Worm (Caenorhabditis elegans) whole organism, L3 larva: ENCODE measurements around the gene clc-28.

ENCODE experiments used
- R02D3.7 ChIP-seq: fragments of 150-350 bp; optimal IDR thresholded peaks from 2 replicates; lab custom pipeline; 2014; ENCODE audit warnings: missing biosample characterization, missing genetic modification characterization
- ZK546.5 ChIP-seq: sonication (generic microtip); optimal IDR thresholded peaks from 2 replicates; lab custom pipeline; 2017; ENCODE audit warnings: missing biosample characterization, missing genetic modification characterization
- aly-2 ChIP-seq: fragments of 150-350 bp; optimal IDR thresholded peaks from 2 replicates; lab custom pipeline; 2014; ENCODE audit warnings: missing biosample characterization, missing genetic modification characterization
- ama-1 ChIP-seq: fragments of 150-350 bp; optimal IDR thresholded peaks from 2 replicates; lab custom pipeline; 2018
- ceh-16 ChIP-seq: sonication (generic microtip); optimal IDR thresholded peaks from 2 replicates; lab custom pipeline; 2017; ENCODE audit warnings: missing biosample characterization, missing genetic modification characterization
- ceh-28 ChIP-seq: fragments of 150-350 bp; optimal IDR thresholded peaks from 2 replicates; lab custom pipeline; 2014; ENCODE audit warnings: missing biosample characterization, missing genetic modification reagents, missing genetic modification characterization
- ceh-9 ChIP-seq: sonication (generic microtip); optimal IDR thresholded peaks from 2 replicates; lab custom pipeline; 2018; ENCODE audit warnings: missing biosample characterization, missing genetic modification characterization
- daf-12 ChIP-seq: fragments of 150-350 bp; optimal IDR thresholded peaks from 2 replicates; lab custom pipeline; 2014; ENCODE audit warnings: missing biosample characterization, missing genetic modification reagents, missing genetic modification characterization
- egl-27 ChIP-seq: sonication (generic microtip); optimal IDR thresholded peaks from 4 replicates; lab custom pipeline; 2017; ENCODE audit warnings: missing biosample characterization, missing genetic modification reagents, missing genetic modification characterization
- egl-5 ChIP-seq: fragments of 150-350 bp; optimal IDR thresholded peaks from 2 replicates; lab custom pipeline; 2017; ENCODE audit warnings: missing biosample characterization, missing genetic modification reagents, missing genetic modification characterization, inconsistent platforms
- elt-1 ChIP-seq: fragments of 150-350 bp; optimal IDR thresholded peaks from 2 replicates; lab custom pipeline; 2014; ENCODE audit warnings: missing biosample characterization, missing genetic modification characterization
- elt-2 ChIP-seq: sonication (generic microtip); optimal IDR thresholded peaks from 2 replicates; lab custom pipeline; 2016; ENCODE audit warnings: missing genetic modification reagents, mild to moderate bottlenecking, missing genetic modification characterization, missing compliant biosample characterization
- elt-3 ChIP-seq, 3 experiments: fragments of 150-350 bp in 1 of 3; sonication (generic microtip) in 2 of 3; optimal IDR thresholded peaks; 2 replicates in 2 of 3; 4 replicates in 1 of 3; lab custom pipeline; 2014 to 2017; ENCODE audit warnings: missing biosample characterization in 3 of 3, missing genetic modification characterization in 3 of 3
- eor-1 ChIP-seq, 2 experiments: fragments of 150-350 bp; optimal IDR thresholded peaks; 2 replicates each; lab custom pipeline; 2014 to 2018; ENCODE audit warnings: missing biosample characterization in 2 of 2, missing genetic modification characterization in 2 of 2
- fkh-10 ChIP-seq: sonication (generic microtip); optimal IDR thresholded peaks from 2 replicates; lab custom pipeline; 2017; ENCODE audit warnings: missing biosample characterization, missing genetic modification reagents, missing genetic modification characterization
- fos-1 ChIP-seq: fragments of 150-350 bp; optimal IDR thresholded peaks from 2 replicates; lab custom pipeline; 2014; ENCODE audit warnings: missing biosample characterization, missing genetic modification characterization
- hmg-11 ChIP-seq: sonication (generic microtip); optimal IDR thresholded peaks from 2 replicates; lab custom pipeline; 2016; ENCODE audit warnings: missing genetic modification characterization, missing compliant biosample characterization
- jun-1 ChIP-seq: fragments of 150-350 bp; optimal IDR thresholded peaks from 2 replicates; lab custom pipeline; 2014; ENCODE audit warnings: missing biosample characterization, missing genetic modification reagents, missing genetic modification characterization
- lin-15B ChIP-seq: fragments of 150-350 bp; optimal IDR thresholded peaks from 2 replicates; lab custom pipeline; 2014; ENCODE audit warnings: missing biosample characterization, missing genetic modification characterization
- lin-39 ChIP-seq: fragments of 150-350 bp; optimal IDR thresholded peaks from 2 replicates; lab custom pipeline; 2018; ENCODE audit warnings: missing biosample characterization, missing genetic modification reagents, missing genetic modification characterization
- lsy-12 ChIP-seq: sonication (generic microtip); optimal IDR thresholded peaks from 2 replicates; lab custom pipeline; 2016; ENCODE audit warnings: mild to moderate bottlenecking, missing genetic modification characterization, missing compliant biosample characterization
- mdl-1 ChIP-seq: fragments of 150-350 bp; optimal IDR thresholded peaks from 2 replicates; lab custom pipeline; 2014; ENCODE audit warnings: missing biosample characterization, missing genetic modification characterization
- nfya-1 ChIP-seq: sonication (generic microtip); optimal IDR thresholded peaks from 2 replicates; lab custom pipeline; 2017; ENCODE audit warnings: missing genetic modification characterization, mild to moderate bottlenecking, missing compliant biosample characterization, antibody characterized with exemption, moderate library complexity; ENCODE audit not compliant: insufficient read depth
- nhr-11 ChIP-seq: fragments of 150-350 bp; optimal IDR thresholded peaks from 2 replicates; lab custom pipeline; 2014; ENCODE audit warnings: missing biosample characterization, missing genetic modification characterization
- nhr-12 ChIP-seq: fragments of 150-350 bp; optimal IDR thresholded peaks from 2 replicates; lab custom pipeline; 2014; ENCODE audit warnings: missing biosample characterization, missing genetic modification characterization
- nhr-23 ChIP-seq: fragments of 150-350 bp; optimal IDR thresholded peaks from 2 replicates; lab custom pipeline; 2014; ENCODE audit warnings: missing biosample characterization, missing genetic modification reagents, missing genetic modification characterization
- nhr-237 ChIP-seq: fragments of 150-350 bp; optimal IDR thresholded peaks from 2 replicates; lab custom pipeline; 2014; ENCODE audit warnings: missing biosample characterization, missing genetic modification characterization
- nhr-25 ChIP-seq: sonication (generic microtip); optimal IDR thresholded peaks from 2 replicates; lab custom pipeline; 2017; ENCODE audit warnings: missing biosample characterization, missing genetic modification characterization
- nhr-43 ChIP-seq: sonication (generic microtip); optimal IDR thresholded peaks from 2 replicates; lab custom pipeline; 2016; ENCODE audit warnings: mild to moderate bottlenecking, missing genetic modification characterization, missing compliant biosample characterization; ENCODE audit not compliant: poor library complexity, severe bottlenecking
- nhr-67 ChIP-seq: fragments of 150-350 bp; optimal IDR thresholded peaks from 2 replicates; lab custom pipeline; 2014; ENCODE audit warnings: missing biosample characterization, missing genetic modification characterization
- nhr-76 ChIP-seq: fragments of 150-350 bp; sonication (generic microtip); optimal IDR thresholded peaks from 5 replicates; lab custom pipeline; 2014; ENCODE audit warnings: missing biosample characterization, missing genetic modification characterization
- nhr-77 ChIP-seq: fragments of 150-350 bp; optimal IDR thresholded peaks from 2 replicates; lab custom pipeline; 2014; ENCODE audit warnings: missing biosample characterization, missing genetic modification characterization
- pha-4 ChIP-seq: fragments of 150-350 bp; optimal IDR thresholded peaks from 2 replicates; lab custom pipeline; 2014; ENCODE audit warnings: missing biosample characterization, missing genetic modification reagents, missing genetic modification characterization
- pqm-1 ChIP-seq: fragments of 150-350 bp; optimal IDR thresholded peaks from 2 replicates; lab custom pipeline; 2017; ENCODE audit warnings: missing biosample characterization, missing genetic modification characterization, inconsistent platforms
- skn-1 ChIP-seq: fragments of 150-350 bp; optimal IDR thresholded peaks from 2 replicates; lab custom pipeline; 2014; ENCODE audit warnings: missing biosample characterization, missing genetic modification characterization
- snpc-4 ChIP-seq: fragments of 150-350 bp; optimal IDR thresholded peaks from 2 replicates; lab custom pipeline; 2014; ENCODE audit warnings: missing biosample characterization, missing genetic modification characterization
- tbx-2 ChIP-seq: sonication (generic microtip); optimal IDR thresholded peaks from 2 replicates; lab custom pipeline; 2016; ENCODE audit warnings: mild to moderate bottlenecking, missing genetic modification characterization, missing compliant biosample characterization
- unc-39 ChIP-seq: sonication (generic microtip); optimal IDR thresholded peaks from 4 replicates; lab custom pipeline; 2017; ENCODE audit warnings: missing biosample characterization, missing genetic modification characterization
- unc-62 ChIP-seq: fragments of 150-350 bp; sonication (generic microtip); optimal IDR thresholded peaks from 4 replicates; lab custom pipeline; 2014; ENCODE audit warnings: missing biosample characterization, missing genetic modification reagents, missing genetic modification characterization
- zag-1 ChIP-seq: fragments of 150-350 bp; optimal IDR thresholded peaks from 2 replicates; lab custom pipeline; 2014; ENCODE audit warnings: missing biosample characterization, missing genetic modification characterization
- ztf-11 ChIP-seq: fragments of 150-350 bp; optimal IDR thresholded peaks from 2 replicates; lab custom pipeline; 2014; ENCODE audit warnings: missing biosample characterization, missing genetic modification characterization
- ztf-4 ChIP-seq: fragments of 150-350 bp; optimal IDR thresholded peaks from 2 replicates; lab custom pipeline; 2014; ENCODE audit warnings: missing biosample characterization, missing genetic modification characterization

clc-28 gene

DNA sequence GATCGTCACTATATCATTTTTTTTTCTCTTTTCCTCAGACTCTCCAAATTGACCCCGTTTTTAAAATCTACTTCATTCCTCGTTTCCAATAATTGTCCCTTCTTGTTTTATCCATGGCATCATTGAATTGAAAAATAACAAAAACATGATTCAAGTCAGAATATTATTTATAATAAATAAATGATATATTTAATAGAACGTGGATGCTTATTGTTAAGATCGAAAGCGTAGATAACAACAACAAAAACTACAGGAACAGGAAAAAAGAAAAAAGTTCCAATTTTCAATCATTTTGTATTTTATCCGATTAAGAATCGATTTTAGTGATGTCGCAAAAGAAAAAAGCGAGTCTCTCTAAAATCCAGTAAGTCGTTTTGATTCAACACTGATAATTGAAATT is 26.9 kb downstream of the clc-28 start, which contains the start of gene F10E9.2:
F10E9.2 (plus strand) TSS at position 301 of the 400 bp plus-strand sequence.
- no peak for TF ChIP-seq ZK546.5
- TF ChIP-seq fkh-10 (GFP tag; lab: Kevin White, UChicago): no peak
- TF ChIP-seq unc-62: no peak
- no peak for TF ChIP-seq ztf-11 (tag; lab: Kevin White, UChicago)
- no peak for TF ChIP-seq ama-1 (lab: Kevin White, UChicago)
- no peak for TF ChIP-seq nhr-12 (tag; lab: Kevin White, UChicago)
- no peak for TF ChIP-seq nhr-23
- TF ChIP-seq ceh-28: no peak
- TF ChIP-seq ceh-16 (tag; lab: Kevin White, UChicago): no peak
- no peak for TF ChIP-seq nhr-25
- TF ChIP-seq egl-5 (tag; lab: Kevin White, UChicago): no peak
- TF ChIP-seq zag-1 (tag; lab: Kevin White, UChicago): no peak
- no peak for TF ChIP-seq snpc-4 (tag; lab: Kevin White, UChicago)
- TF ChIP-seq jun-1 (tag; lab: Kevin White, UChicago): no peak

DNA sequence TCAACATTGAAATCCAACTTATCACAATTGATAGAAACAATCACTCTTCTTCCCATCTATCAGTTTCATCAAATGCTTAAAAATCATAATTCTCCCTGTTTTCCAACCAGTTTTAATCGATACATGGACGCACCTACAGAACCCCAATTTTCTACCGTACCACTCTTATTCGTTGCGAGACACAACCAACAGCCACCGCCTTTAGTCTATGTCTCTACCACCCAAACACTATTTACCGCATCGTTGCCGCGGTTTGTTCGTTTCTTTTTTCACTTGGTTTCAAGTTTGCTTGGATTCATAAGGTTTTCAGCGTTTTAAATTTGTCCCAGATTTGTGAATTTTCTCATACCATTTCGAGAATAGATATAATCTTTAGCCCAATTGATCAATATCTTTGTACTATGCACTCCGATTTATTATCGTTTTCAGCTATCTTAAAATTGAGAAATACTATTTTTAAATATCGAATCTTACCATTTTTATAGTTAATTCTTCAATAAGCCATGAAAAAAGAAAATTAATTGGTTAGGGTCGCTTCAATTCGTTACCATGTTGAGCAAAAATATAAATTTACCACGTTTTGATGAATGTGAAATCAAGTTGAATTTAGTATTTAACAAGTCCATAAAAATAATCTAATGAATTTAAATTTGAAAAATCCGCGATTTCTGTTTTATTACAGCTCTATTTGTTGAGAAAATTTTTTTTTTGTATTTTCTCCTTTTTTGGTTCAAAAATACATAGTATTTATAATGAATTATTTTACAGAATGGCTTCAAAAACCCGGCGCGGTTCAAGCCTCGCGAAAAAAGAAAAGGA is 28.8 kb downstream of the clc-28 start, which contains the start of gene F10E9.3:
F10E9.3 (plus strand) TSS at position 769 of the 819 bp plus-strand sequence.
- TF ChIP-seq ztf-4 (no peak), pqm-1 (peak; percentile 14), nfya-1 (tag; lab: Kevin White, UChicago) (peak; percentile 94), skn-1 (tag; lab: Kevin White, UChicago) (no peak), ceh-28 (no peak), lin-15B (tag; lab: Kevin White, UChicago) (peak; percentile 51), nhr-23 (peak; percentile 11), aly-2 (tag; lab: Kevin White, UChicago) (no peak), pha-4 (tag; lab: Kevin White, UChicago) (peak; percentile 62), elt-2 (no peak), lsy-12 (tag; lab: Kevin White, UChicago) (no peak), hmg-11 (peak; percentile 28), nhr-76 (tag; lab: Kevin White, UChicago) (no peak), nhr-12 (tag; lab: Kevin White, UChicago) (no peak)

DNA sequence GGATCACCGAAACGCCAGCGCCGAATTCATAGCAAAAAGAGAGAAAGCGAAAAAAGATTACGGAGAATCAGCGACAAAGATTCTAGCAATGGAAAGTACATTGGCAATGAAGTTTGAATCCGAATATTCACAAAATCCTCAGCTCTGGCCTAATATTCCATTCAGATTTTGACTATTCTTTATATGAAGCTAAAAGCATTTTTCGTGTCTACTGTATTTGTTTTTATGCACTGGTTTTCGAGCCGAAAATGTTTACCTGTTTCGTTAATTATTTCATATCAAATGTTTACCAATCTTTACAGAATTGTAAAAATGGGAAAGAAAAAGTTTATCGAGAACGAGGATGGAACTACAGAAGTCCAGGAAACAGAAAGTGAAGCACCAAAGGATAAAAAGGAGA is 31.0 kb downstream of the clc-28 start, which contains the start of gene F10E9.4:
F10E9.4 (plus strand) TSS at position 301 of the 400 bp plus-strand sequence.
- TF ChIP-seq elt-3 (tag; optimal IDR thresholded peaks at IDR 0.05; lab: Kevin White, UChicago) (no peak), lin-39 (tag; lab: Kevin White, UChicago) (no peak), ztf-4 (no peak), R02D3.7 (tag; lab: Kevin White, UChicago) (no peak), unc-39 (tag; lab: Kevin White, UChicago) (no peak), ZK546.5 (no peak), tbx-2 (tag; lab: Kevin White, UChicago) (no peak), fkh-10 (GFP tag; lab: Kevin White, UChicago) (no peak), nhr-237 (no peak), ceh-9 (tag; lab: Kevin White, UChicago) (no peak), nhr-77 (tag; lab: Kevin White, UChicago) (no peak), daf-12 (tag; lab: Kevin White, UChicago) (no peak), nhr-76 (tag; lab: Kevin White, UChicago) (no peak), ceh-16 (tag; lab: Kevin White, UChicago) (no peak), zag-1 (tag; lab: Kevin White, UChicago) (no peak), nfya-1 (tag; lab: Kevin White, UChicago) (no peak)
- TF ChIP-seq, all 47 proteins: peak for 0

DNA sequence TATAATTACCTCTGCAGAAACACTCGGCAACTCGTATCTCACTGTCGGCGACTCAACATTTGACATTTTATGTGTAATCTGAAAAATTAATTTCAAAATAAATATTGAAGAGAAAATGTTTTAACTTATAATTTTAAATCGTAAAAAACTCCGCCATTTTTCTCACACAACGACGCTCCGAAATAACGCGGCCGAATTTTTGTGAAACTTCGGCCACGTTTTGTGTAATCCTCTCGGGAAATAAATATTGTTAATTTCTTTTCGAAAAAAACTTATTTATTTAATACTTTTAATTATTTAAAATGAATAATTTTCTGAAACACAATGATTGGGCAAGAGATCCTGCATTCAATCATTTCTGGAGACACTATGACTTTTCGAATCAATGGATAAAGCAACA is 31.9 kb downstream of the clc-28 start, which contains the start of the genes F10E9.7 and F10E9.5:
F10E9.7 (minus strand) TSS at position 86 of the 400 bp plus-strand sequence.
F10E9.5 (plus strand) TSS at position 237 of the 400 bp plus-strand sequence.
- TF ChIP-seq nhr-76 (tag; lab: Kevin White, UChicago): no peak
- peak; percentile 86 for TF ChIP-seq snpc-4 (tag; lab: Kevin White, UChicago)
- no peak for TF ChIP-seq egl-27 (tag; lab: Kevin White, UChicago)
- TF ChIP-seq elt-3 (tag; optimal IDR thresholded peaks at IDR 0.05; lab: Kevin White, UChicago): no peak
- TF ChIP-seq tbx-2 (tag; lab: Kevin White, UChicago): peak; percentile 56
- TF ChIP-seq ztf-11 (tag; lab: Kevin White, UChicago): no peak
- TF ChIP-seq nhr-25: peak; percentile 57
- peak; percentile 89 for TF ChIP-seq lsy-12 (tag; lab: Kevin White, UChicago)
- TF ChIP-seq ZK546.5: no peak
- TF ChIP-seq nhr-43: peak; percentile 97
- TF ChIP-seq lin-15B (tag; lab: Kevin White, UChicago): peak; percentile 97
- no peak for TF ChIP-seq daf-12 (tag; lab: Kevin White, UChicago)
- TF ChIP-seq ceh-9 (tag; lab: Kevin White, UChicago): no peak
- TF ChIP-seq eor-1 (tag; optimal IDR thresholded peaks at IDR 0.05; lab: Kevin White, UChicago): peak in 1 of 2 experiments; percentile 49
- TF ChIP-seq zag-1 (tag; lab: Kevin White, UChicago): no peak
- TF ChIP-seq fos-1 (tag; lab: Kevin White, UChicago): no peak
- no peak for TF ChIP-seq nhr-11 (tag; lab: Kevin White, UChicago)
- TF ChIP-seq ama-1 (lab: Kevin White, UChicago): no peak
- TF ChIP-seq nhr-67 (tag; lab: Kevin White, UChicago): peak; percentile 60
- TF ChIP-seq nfya-1 (tag; lab: Kevin White, UChicago): peak; percentile 89
- peak; percentile 17 for TF ChIP-seq elt-1
- TF ChIP-seq skn-1 (tag; lab: Kevin White, UChicago): peak; percentile 58
- TF ChIP-seq hmg-11: peak; percentile 71
- TF ChIP-seq jun-1 (tag; lab: Kevin White, UChicago): no peak
- no peak for TF ChIP-seq ztf-4
- no peak for TF ChIP-seq unc-62
- TF ChIP-seq mdl-1 (tag; lab: Kevin White, UChicago): no peak
- TF ChIP-seq nhr-12 (tag; lab: Kevin White, UChicago): no peak
- TF ChIP-seq lin-39 (tag; lab: Kevin White, UChicago): peak; percentile 62
